Fruit fly (Drosophila melanogaster): ENCODE results near the gene CG15059.

DNA sequence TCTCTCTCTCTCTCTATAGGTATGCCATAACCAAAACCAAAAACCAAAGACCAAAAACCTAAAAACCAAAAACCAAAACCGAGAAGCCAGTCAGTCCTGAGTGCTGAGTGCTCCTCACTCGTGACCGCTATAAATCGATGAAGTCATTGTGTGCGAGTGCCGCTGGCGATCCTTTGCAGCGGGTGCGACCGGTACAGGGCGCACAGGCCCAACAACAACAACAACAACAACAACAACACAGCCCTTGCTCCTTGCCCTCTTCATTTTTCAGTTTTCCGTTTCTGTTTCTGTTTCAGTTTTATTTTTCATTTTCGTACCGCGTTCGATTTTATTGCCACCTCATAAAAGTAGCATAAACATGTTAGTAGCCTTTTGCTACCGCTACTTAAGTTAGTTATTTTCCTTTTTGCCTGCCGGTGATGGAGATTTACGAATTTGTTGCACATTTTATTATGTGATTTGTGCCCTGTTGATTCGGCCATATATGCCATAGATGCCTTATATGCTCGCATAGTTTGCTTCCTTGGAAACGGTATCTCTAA, 41.5 kb upstream of the CG15059 start:
- TF ChIP-seq pan (optimal IDR thresholded peaks at IDR 0.05), result no peak
- no peak for TF ChIP-seq br (GFP tag; optimal IDR thresholded peaks at IDR 0.05)
- no peak for TF ChIP-seq Hr78 (GFP tag; optimal IDR thresholded peaks at IDR 0.05)
- TF ChIP-seq dmrt93B (GFP tag; optimal IDR thresholded peaks at IDR 0.05), result no peak
- no peak for TF ChIP-seq CG32264 (GFP tag; optimal IDR thresholded peaks at IDR 0.05)
- TF ChIP-seq woc (GFP tag; optimal IDR thresholded peaks at IDR 0.05), result no peak
- no peak for TF ChIP-seq Dif (GFP tag; optimal IDR thresholded peaks at IDR 0.05; ENCODE audit: partially characterized antibody)
- no peak for TF ChIP-seq sage (GFP tag; optimal IDR thresholded peaks at IDR 0.05)

Data from whole organism, wandering third instar larva.